Fruit fly (Drosophila melanogaster): ENCODE results near the gene Tpc1.

Tpc1 gene

DNA sequence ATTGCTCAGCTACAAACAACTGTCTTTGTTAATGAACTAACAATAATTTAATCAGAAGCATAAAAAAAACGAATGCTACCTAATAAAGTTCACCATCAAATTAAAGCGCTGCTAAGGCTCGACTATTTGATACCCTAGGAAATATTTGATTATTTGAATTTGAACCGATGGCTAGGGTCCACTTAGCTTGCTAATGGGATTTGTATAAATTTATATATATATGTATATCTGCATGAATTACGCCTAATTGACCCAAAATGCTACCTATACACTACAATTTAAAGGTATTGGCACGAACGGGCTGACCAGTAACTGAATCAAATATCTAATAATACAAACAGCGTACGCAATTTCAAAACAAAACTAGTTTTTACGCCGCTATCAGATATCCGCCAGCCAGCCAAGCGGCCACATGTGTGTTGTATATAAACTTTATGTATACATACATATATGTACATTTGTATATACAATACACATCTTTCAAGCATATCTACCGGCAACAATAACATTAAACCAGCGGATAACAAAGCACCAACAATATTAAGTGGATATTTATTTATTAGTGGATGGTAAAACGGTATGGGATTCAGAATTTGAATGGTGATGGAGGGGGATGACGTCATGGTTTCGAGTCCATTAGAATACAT, 2.2 kb upstream of the Tpc1 start:
- TF ChIP-seq Hmx (GFP tag; optimal IDR thresholded peaks at IDR 0.05) (no peak), al (GFP tag; IDR thresholded peaks at IDR 0.05) (peak; percentile 82), Kr (GFP tag; optimal IDR thresholded peaks at IDR 0.05) (no peak), MTF-1 (GFP tag; optimal IDR thresholded peaks at IDR 0.05; ENCODE audit: borderline replicate concordance) (peak; percentile 55), CG3838 (GFP tag; optimal IDR thresholded peaks at IDR 0.05) (no peak), dpn (GFP tag; optimal IDR thresholded peaks at IDR 0.05) (peak; percentile 6 to 34), CG12155 (GFP tag; optimal IDR thresholded peaks at IDR 0.05) (peak; percentile 21), CG17912 (GFP tag; optimal IDR thresholded peaks at IDR 0.05) (no peak), Sin3A (optimal IDR thresholded peaks at IDR 0.05) (no peak), otp (GFP tag; IDR thresholded peaks at IDR 0.05) (peak; percentile 52; the same call in 1 of the 3 replicates), HLHmδ (GFP tag; optimal IDR thresholded peaks at IDR 0.05) (no peak), tna (GFP tag; IDR thresholded peaks at IDR 0.05; ENCODE audit: partially characterized antibody) (no peak), Neu2 (GFP tag; optimal IDR thresholded peaks at IDR 0.05; ENCODE audit: borderline replicate concordance) (no peak), CG5245 (GFP tag; optimal IDR thresholded peaks at IDR 0.05) (peak; percentile 42), pnt (GFP tag; optimal IDR thresholded peaks at IDR 0.05) (peak; percentile 13), lbe (GFP tag; optimal IDR thresholded peaks at IDR 0.05) (no peak), knrl (GFP tag; IDR thresholded peaks at IDR 0.05; ENCODE audit: partially characterized antibody) (0 out of 3 replicates have a peak, but pooled peaks have one; percentile 27), Hr78 (GFP tag; optimal IDR thresholded peaks at IDR 0.05) (peak in 1 of 2 experiments; percentile 21), CG1233 (GFP tag; optimal IDR thresholded peaks at IDR 0.05) (peak; percentile 69), CG15011 (GFP tag; optimal IDR thresholded peaks at IDR 0.05) (peak; percentile 60), CrebB (tag; optimal IDR thresholded peaks at IDR 0.05) (peak; percentile 52), Nf-YB (GFP tag; optimal IDR thresholded peaks at IDR 0.05) (peak; percentile 26), Doc3 (GFP tag; IDR thresholded peaks at IDR 0.05; ENCODE audit: partially characterized antibody) (no peak), Camta (GFP tag; optimal IDR thresholded peaks at IDR 0.05) (no peak), Opbp (GFP tag; IDR thresholded peaks at IDR 0.05; ENCODE audit: partially characterized antibody) (no peak), CG11723 (GFP tag; optimal IDR thresholded peaks at IDR 0.05) (no peak), dmrt11E (tag; optimal IDR thresholded peaks at IDR 0.05) (no peak), Side (GFP tag; optimal IDR thresholded peaks at IDR 0.05) (no peak), Tbp (GFP tag; optimal IDR thresholded peaks at IDR 0.05) (no peak), Hey (tag; optimal IDR thresholded peaks at IDR 0.05) (no peak), Dek (tag; optimal IDR thresholded peaks at IDR 0.05) (peak; percentile 84), CG9876 (GFP tag; optimal IDR thresholded peaks at IDR 0.05) (no peak), E2f2 (GFP tag; IDR thresholded peaks at IDR 0.05) (peak; percentile 44; the same call in 1 of the 2 replicates), klu (GFP tag; IDR thresholded peaks at IDR 0.05) (peak; percentile 54), CG13287 (GFP tag; IDR thresholded peaks at IDR 0.05; ENCODE audit: partially characterized antibody) (no peak), sisA (GFP tag; IDR thresholded peaks at IDR 0.05) (peak; percentile 80), slp2 (GFP tag; optimal IDR thresholded peaks at IDR 0.05) (no peak), Hr3 (GFP tag; optimal IDR thresholded peaks at IDR 0.05) (peak; percentile 27), wor (GFP tag; IDR thresholded peaks at IDR 0.05) (no peak), fd102C (GFP tag; optimal IDR thresholded peaks at IDR 0.05) (no peak), twi (tag; optimal IDR thresholded peaks at IDR 0.05) (peak; percentile 1), oc (tag; optimal IDR thresholded peaks at IDR 0.05) (no peak), CG17612 (GFP tag; IDR thresholded peaks at IDR 0.05) (no peak), CG16863 (GFP tag; optimal IDR thresholded peaks at IDR 0.05) (no peak), cas (GFP tag; IDR thresholded peaks at IDR 0.05) (peak; percentile 65), CG12071 (GFP tag; optimal IDR thresholded peaks at IDR 0.05) (peak; percentile 64), exex (tag; optimal IDR thresholded peaks at IDR 0.05) (peak; percentile 67), CG4404 (GFP tag; IDR thresholded peaks at IDR 0.05) (peak; percentile 41), eve (GFP tag; optimal IDR thresholded peaks at IDR 0.05) (no peak), CG4424 (GFP tag; optimal IDR thresholded peaks at IDR 0.05) (peak; percentile 69)
